Worm (Caenorhabditis elegans) whole organism, L1 larva: ENCODE data around the gene F58F12.4.
A peak's percentile ranks its signal among the peaks of the same experiment; 100 is the strongest.

Source experiments
- C16A3.4 ChIP-seq: fragments of 150-350 bp; optimal IDR thresholded peaks from 2 replicates; lab custom pipeline; 2014; ENCODE audit warnings: missing biosample characterization, missing genetic modification characterization
- F16B12.6 ChIP-seq: fragments of 150-350 bp; optimal IDR thresholded peaks from 2 replicates; lab custom pipeline; 2014; ENCODE audit warnings: missing biosample characterization, missing genetic modification characterization
- Y116A8C.19 ChIP-seq: sonication (generic microtip); optimal IDR thresholded peaks from 2 replicates; lab custom pipeline; 2016; ENCODE audit warnings: missing compliant biosample characterization, missing genetic modification characterization, borderline replicate concordance
- aly-2 ChIP-seq: fragments of 150-350 bp; optimal IDR thresholded peaks from 2 replicates; lab custom pipeline; 2014; ENCODE audit warnings: missing biosample characterization, missing genetic modification characterization
- ceh-8 ChIP-seq: fragments of 200-800 bp; sonication (Bioruptor generic); optimal IDR thresholded peaks from 2 replicates; lab custom pipeline; 2018; ENCODE audit warnings: mild to moderate bottlenecking, missing genetic modification characterization, moderate library complexity, missing compliant biosample characterization
- ceh-82 ChIP-seq, 3 experiments: fragments of 150-350 bp in 1 of 3; sonication (generic microtip) in 2 of 3; optimal IDR thresholded peaks; 2 replicates each; lab custom pipeline; 2014 to 2017; ENCODE audit warnings: missing biosample characterization in 3 of 3, missing genetic modification characterization in 3 of 3
- ceh-88 ChIP-seq: fragments of 200-800 bp; sonication (Bioruptor generic); IDR thresholded peaks from 2 replicates; pipeline ENCODE4 v1.3.6; 2022; ENCODE audit warnings: missing genetic modification characterization, missing compliant biosample characterization
- dpl-1 ChIP-seq, 3 experiments: fragments of 150-350 bp in 2 of 3; sonication (generic microtip) in 1 of 3; optimal IDR thresholded peaks; 2 replicates each; lab custom pipeline; 2014 to 2017; ENCODE audit warnings: missing biosample characterization in 3 of 3, missing genetic modification characterization in 3 of 3, missing genetic modification reagents in 3 of 3
- elt-2 ChIP-seq: sonication (generic microtip); optimal IDR thresholded peaks from 2 replicates; lab custom pipeline; 2016; ENCODE audit warnings: missing genetic modification characterization, mild to moderate bottlenecking, inconsistent platforms, missing compliant biosample characterization, missing genetic modification reagents
- fkh-4 ChIP-seq: sonication (generic microtip); optimal IDR thresholded peaks from 2 replicates; lab custom pipeline; 2016; ENCODE audit warnings: missing compliant biosample characterization, missing genetic modification characterization, borderline replicate concordance
- fos-1 ChIP-seq: fragments of 150-350 bp; optimal IDR thresholded peaks from 2 replicates; lab custom pipeline; 2014; ENCODE audit warnings: missing biosample characterization, missing genetic modification characterization
- grh-1 ChIP-seq: fragments of 200-800 bp; sonication (Bioruptor generic); IDR thresholded peaks from 2 replicates; pipeline ENCODE4 v1.3.6; 2022; ENCODE audit warnings: missing genetic modification reagents, missing genetic modification characterization, missing compliant biosample characterization
- irx-1 ChIP-seq: sonication (generic microtip); optimal IDR thresholded peaks from 2 replicates; lab custom pipeline; 2016; ENCODE audit warnings: missing genetic modification characterization, missing compliant biosample characterization
- jun-1 ChIP-seq: fragments of 150-350 bp; optimal IDR thresholded peaks from 2 replicates; lab custom pipeline; 2014; ENCODE audit warnings: missing biosample characterization, missing genetic modification reagents, missing genetic modification characterization
- lin-13 ChIP-seq: fragments of 150-350 bp; optimal IDR thresholded peaks from 2 replicates; lab custom pipeline; 2014; ENCODE audit warnings: missing biosample characterization, missing genetic modification reagents, missing genetic modification characterization
- lin-35 ChIP-seq, 2 experiments: fragments of 150-350 bp; optimal IDR thresholded peaks; 2 replicates each; lab custom pipeline; 2014; ENCODE audit warnings: missing biosample characterization in 2 of 2, missing genetic modification characterization in 2 of 2, missing genetic modification reagents in 2 of 2
- lin-39 ChIP-seq: fragments of 150-350 bp; optimal IDR thresholded peaks from 2 replicates; lab custom pipeline; 2014; ENCODE audit warnings: missing biosample characterization, missing genetic modification reagents, missing genetic modification characterization
- lir-3 ChIP-seq: sonication (generic microtip); optimal IDR thresholded peaks from 2 replicates; lab custom pipeline; 2016; ENCODE audit warnings: mild to moderate bottlenecking, missing genetic modification characterization, moderate library complexity, missing compliant biosample characterization; ENCODE audit not compliant: poor library complexity
- lsy-2 ChIP-seq, 2 experiments: fragments of 150-350 bp; optimal IDR thresholded peaks; 2 replicates each; lab custom pipeline; 2014; ENCODE audit warnings: missing biosample characterization in 2 of 2, missing genetic modification characterization in 2 of 2
- mab-9 ChIP-seq: fragments of 200-800 bp; sonication (Bioruptor generic); IDR thresholded peaks from 2 replicates; pipeline ENCODE4 v1.3.6; 2022; ENCODE audit warnings: missing genetic modification reagents, missing genetic modification characterization, missing compliant biosample characterization
- mef-2 ChIP-seq: fragments of 150-350 bp; optimal IDR thresholded peaks from 2 replicates; lab custom pipeline; 2014; ENCODE audit warnings: missing biosample characterization, missing genetic modification characterization
- nhr-11 ChIP-seq: fragments of 150-350 bp; optimal IDR thresholded peaks from 2 replicates; lab custom pipeline; 2014; ENCODE audit warnings: missing biosample characterization, missing genetic modification characterization
- nhr-12 ChIP-seq: sonication (generic microtip); optimal IDR thresholded peaks from 2 replicates; lab custom pipeline; 2017; ENCODE audit warnings: missing biosample characterization, missing genetic modification characterization
- nhr-20 ChIP-seq: sonication (generic microtip); optimal IDR thresholded peaks from 2 replicates; lab custom pipeline; 2016; ENCODE audit warnings: mild to moderate bottlenecking, missing genetic modification characterization, missing compliant biosample characterization
- nhr-237 ChIP-seq: fragments of 150-350 bp; optimal IDR thresholded peaks from 2 replicates; lab custom pipeline; 2014; ENCODE audit warnings: missing biosample characterization, missing genetic modification characterization
- nhr-47 ChIP-seq: sonication (generic microtip); optimal IDR thresholded peaks from 2 replicates; lab custom pipeline; 2016; ENCODE audit warnings: mild to moderate bottlenecking, missing genetic modification characterization, moderate library complexity, missing compliant biosample characterization
- nhr-71 ChIP-seq: sonication (generic microtip); optimal IDR thresholded peaks from 2 replicates; lab custom pipeline; 2016; ENCODE audit warnings: mild to moderate bottlenecking, missing genetic modification characterization, moderate library complexity, missing compliant biosample characterization
- nhr-76 ChIP-seq: sonication (generic microtip); optimal IDR thresholded peaks from 2 replicates; lab custom pipeline; 2017; ENCODE audit warnings: missing biosample characterization, missing genetic modification characterization
- nhr-84 ChIP-seq: sonication (generic microtip); optimal IDR thresholded peaks from 2 replicates; lab custom pipeline; 2017; ENCODE audit warnings: missing biosample characterization, missing genetic modification characterization
- pax-3 ChIP-seq: fragments of 200-800 bp; sonication (Bioruptor generic); optimal IDR thresholded peaks from 2 replicates; lab custom pipeline; 2018; ENCODE audit warnings: mild to moderate bottlenecking, missing genetic modification characterization, moderate library complexity, missing compliant biosample characterization
- pqm-1 ChIP-seq: sonication (generic microtip); optimal IDR thresholded peaks from 3 replicates; lab custom pipeline; 2017; ENCODE audit warnings: missing biosample characterization, missing genetic modification characterization
- rnt-1 ChIP-seq: sonication (generic microtip); optimal IDR thresholded peaks from 2 replicates; lab custom pipeline; 2016; ENCODE audit warnings: mild to moderate bottlenecking, missing genetic modification characterization, moderate library complexity, missing compliant biosample characterization
- skn-1 ChIP-seq: fragments of 150-350 bp; optimal IDR thresholded peaks from 2 replicates; lab custom pipeline; 2014; ENCODE audit warnings: missing biosample characterization, missing genetic modification characterization
- tlp-1 ChIP-seq: fragments of 150-350 bp; optimal IDR thresholded peaks from 2 replicates; lab custom pipeline; 2014; ENCODE audit warnings: missing biosample characterization, missing genetic modification characterization
- unc-30 ChIP-seq: sonication (generic microtip); optimal IDR thresholded peaks from 2 replicates; lab custom pipeline; 2017; ENCODE audit warnings: missing biosample characterization, missing genetic modification characterization
- unc-62 ChIP-seq: fragments of 150-350 bp; optimal IDR thresholded peaks from 2 replicates; lab custom pipeline; 2014; ENCODE audit warnings: missing biosample characterization, missing genetic modification reagents, missing genetic modification characterization
- unc-98 ChIP-seq: fragments of 200-800 bp; sonication (Bioruptor generic); IDR thresholded peaks from 2 replicates; pipeline ENCODE4 v1.3.6; 2022; ENCODE audit warnings: missing genetic modification characterization, missing compliant biosample characterization
- zag-1 ChIP-seq: fragments of 150-350 bp; optimal IDR thresholded peaks from 2 replicates; lab custom pipeline; 2014; ENCODE audit warnings: missing biosample characterization, missing genetic modification characterization
- zip-4 ChIP-seq: fragments of 200-800 bp; sonication (Bioruptor generic); optimal IDR thresholded peaks from 2 replicates; lab custom pipeline; 2018; ENCODE audit warnings: mild to moderate bottlenecking, missing genetic modification characterization, moderate library complexity, missing compliant biosample characterization

Gene F58F12.4

ce11 chrII:6360822-6361221 is 25.7 kb upstream of the F58F12.4 start, which contains the start of gene K10B2.4 (continued):
- TF ChIP-seq rnt-1 (peak; percentile 78), jun-1 (tag; lab: Kevin White, UChicago) (no peak), nhr-20 (tag; lab: Kevin White, UChicago) (peak; percentile 82), nhr-84 (tag; lab: Kevin White, UChicago) (no peak), fos-1 (tag; lab: Kevin White, UChicago) (peak; percentile 36), zip-4 (no peak), lin-39 (tag; lab: Kevin White, UChicago) (peak; percentile 15), zag-1 (tag; lab: Kevin White, UChicago) (no peak), lin-35 (GFP tag; optimal IDR thresholded peaks at IDR 0.05; lab: Kevin White, UChicago) (peak; percentile 70 to 87), mef-2 (tag; lab: Kevin White, UChicago) (no peak), nhr-11 (tag; lab: Kevin White, UChicago) (no peak), aly-2 (tag; lab: Kevin White, UChicago) (no peak), grh-1 (GFP tag; lab: Robert Waterston, UW) (0 out of 2 replicates have a peak, but pooled peaks have one; percentile 34), tlp-1 (no peak), nhr-76 (tag; lab: Kevin White, UChicago) (no peak), nhr-47 (peak; percentile 74), ceh-88 (GFP tag; lab: Robert Waterston, UW) (no peak), lin-13 (GFP tag; lab: Kevin White, UChicago) (peak; percentile 65), irx-1 (tag; lab: Kevin White, UChicago) (peak; percentile 23), unc-30 (tag; lab: Kevin White, UChicago) (no peak), C16A3.4 (tag; lab: Kevin White, UChicago) (peak; percentile 78), nhr-12 (tag; lab: Kevin White, UChicago) (no peak), elt-2 (tag; lab: Kevin White, UChicago) (no peak), unc-98 (no peak), lir-3 (tag; lab: Kevin White, UChicago) (peak; percentile 3), nhr-237 (tag; lab: Kevin White, UChicago) (no peak), ceh-82 (tag; optimal IDR thresholded peaks at IDR 0.05; lab: Kevin White, UChicago) (peak; percentile 35 to 50 (median 40)), unc-62 (GFP tag; lab: Kevin White, UChicago) (no peak), mab-9 (GFP tag; lab: Robert Waterston, UW) (no peak), ceh-8 (GFP tag; lab: Kevin White, UChicago) (no peak), pax-3 (tag; lab: Kevin White, UChicago) (no peak), F16B12.6 (tag; lab: Kevin White, UChicago) (peak; percentile 14), dpl-1 (GFP tag; optimal IDR thresholded peaks at IDR 0.05; lab: Kevin White, UChicago) (peak; percentile 56 to 77 (median 75)), skn-1 (tag; lab: Kevin White, UChicago) (peak; percentile 35), lsy-2 (tag; optimal IDR thresholded peaks at IDR 0.05; lab: Kevin White, UChicago) (peak; percentile 72 to 85), fkh-4 (tag; lab: Kevin White, UChicago) (no peak), nhr-71 (tag; lab: Kevin White, UChicago) (peak; percentile 77)

- no peak for TF ChIP-seq lin-39 (tag; lab: Kevin White, UChicago)
- TF ChIP-seq pqm-1 (tag; lab: Kevin White, UChicago) = no peak
- TF ChIP-seq fkh-4 (tag; lab: Kevin White, UChicago) = no peak
- TF ChIP-seq rnt-1 = no peak
- no peak for TF ChIP-seq Y116A8C.19 (tag; lab: Kevin White, UChicago)
Measured at ce11 chrII:6365237-6365815, 21.2 kb upstream of the F58F12.4 start, which contains the start of the genes ani-2 and clec-88. ani-2 (minus strand) TSS chrII:6365367. clec-88 (plus strand) TSS chrII:6365722.
